Fruit fly (Drosophila melanogaster) whole organism, wandering third instar larva: ENCODE results near the gene CG9727.

Source experiments
- Abd-B ChIP-seq: fragments of >200 bp; optimal IDR thresholded peaks from 2 replicates; lab custom pipeline; 2017; ENCODE audit warnings: missing biosample characterization, missing genetic modification characterization
- CG32264 ChIP-seq: fragments of 200-800 bp; sonication (Bioruptor generic); optimal IDR thresholded peaks from 2 replicates; lab custom pipeline; 2016; ENCODE audit warnings: missing biosample characterization, missing genetic modification characterization
- CG9705 ChIP-seq: fragments of 200-800 bp; sonication (Bioruptor generic); optimal IDR thresholded peaks from 2 replicates; lab custom pipeline; 2018; ENCODE audit warnings: missing biosample characterization, mild to moderate bottlenecking, missing genetic modification characterization
- CrebA ChIP-seq: fragments of 200-800 bp; sonication (Bioruptor generic); optimal IDR thresholded peaks from 2 replicates; lab custom pipeline; 2016; ENCODE audit warnings: missing biosample characterization, mild to moderate bottlenecking, missing genetic modification characterization, borderline replicate concordance
- Dfd ChIP-seq: fragments of >200 bp; optimal IDR thresholded peaks from 2 replicates; lab custom pipeline; 2017; ENCODE audit warnings: missing biosample characterization, missing genetic modification characterization
- Dif ChIP-seq: fragments of 200-275, 200-300 bp; sonication (Bioruptor generic); optimal IDR thresholded peaks from 2 replicates; lab custom pipeline; 2018; ENCODE audit warnings: missing biosample characterization, missing genetic modification characterization; ENCODE audit not compliant: partially characterized antibody
- GATAd ChIP-seq: sonication (Bioruptor generic); optimal IDR thresholded peaks from 2 replicates; lab custom pipeline; 2016; ENCODE audit warnings: missing biosample characterization, missing genetic modification characterization
- HLH106 ChIP-seq: fragments of 200-800 bp; optimal IDR thresholded peaks from 3 replicates; lab custom pipeline; 2019; ENCODE audit warnings: missing biosample characterization, mild to moderate bottlenecking, missing genetic modification characterization, moderate library complexity
- Hnf4 ChIP-seq: fragments of 200-800 bp; sonication (Bioruptor generic); optimal IDR thresholded peaks from 2 replicates; lab custom pipeline; 2016; ENCODE audit warnings: missing biosample characterization, mild to moderate bottlenecking, missing genetic modification characterization
- Hr78 ChIP-seq: fragments of >200 bp; optimal IDR thresholded peaks from 2 replicates; lab custom pipeline; 2017; ENCODE audit warnings: missing biosample characterization, missing genetic modification characterization
- Hr83 ChIP-seq: fragments of 200-300 bp; sonication (Bioruptor generic); optimal IDR thresholded peaks from 2 replicates; lab custom pipeline; 2016; ENCODE audit warnings: missing biosample characterization, mild to moderate bottlenecking, missing genetic modification characterization, moderate library complexity; ENCODE audit not compliant: poor library complexity, severe bottlenecking
- Jra ChIP-seq: sonication (Bioruptor generic); optimal IDR thresholded peaks from 2 replicates; lab custom pipeline; 2016; ENCODE audit warnings: missing biosample characterization, missing genetic modification characterization
- Mio ChIP-seq: sonication (Bioruptor generic); optimal IDR thresholded peaks from 2 replicates; lab custom pipeline; 2016; ENCODE audit warnings: missing biosample characterization, missing genetic modification characterization
- Myc ChIP-seq: fragments of >200 bp; optimal IDR thresholded peaks from 2 replicates; lab custom pipeline; 2017
- N ChIP-seq: fragments of >200 bp; optimal IDR thresholded peaks from 2 replicates; lab custom pipeline; 2018; ENCODE audit warnings: missing biosample characterization, missing external identifiers, missing genetic modification characterization
- OdsH ChIP-seq: fragments of 200-800 bp; sonication (Bioruptor generic); optimal IDR thresholded peaks from 2 replicates; lab custom pipeline; 2016; ENCODE audit warnings: missing biosample characterization, mild to moderate bottlenecking, missing genetic modification characterization
- Rel ChIP-seq, 2 experiments: fragments of 200-800 bp; sonication (Bioruptor generic) in 1 of 2; optimal IDR thresholded peaks; 2 replicates in 1 of 2; 3 replicates in 1 of 2; lab custom pipeline; 2016 to 2019; ENCODE audit warnings: mild to moderate bottlenecking in 2 of 2, missing biosample characterization in 2 of 2, missing genetic modification characterization in 2 of 2, moderate library complexity in 1 of 2
- Sp1 ChIP-seq: fragments of 200-800 bp; sonication (Bioruptor generic); optimal IDR thresholded peaks from 3 replicates; lab custom pipeline; 2019; ENCODE audit warnings: missing biosample characterization, mild to moderate bottlenecking, missing genetic modification characterization, moderate library complexity
- Vsx2 ChIP-seq: fragments of 200-300, 225-300 bp; sonication (Bioruptor generic); optimal IDR thresholded peaks from 2 replicates; lab custom pipeline; 2018; ENCODE audit warnings: missing biosample characterization, missing genetic modification characterization; ENCODE audit not compliant: partially characterized antibody
- br ChIP-seq: fragments of 200-800 bp; sonication (Bioruptor generic); optimal IDR thresholded peaks from 2 replicates; lab custom pipeline; 2016; ENCODE audit warnings: missing biosample characterization, missing genetic modification characterization
- brk ChIP-seq: fragments of 200-800 bp; sonication (Bioruptor generic); optimal IDR thresholded peaks from 2 replicates; lab custom pipeline; 2016; ENCODE audit warnings: missing biosample characterization, mild to moderate bottlenecking, missing genetic modification characterization
- dl ChIP-seq, 2 experiments: fragments of 175-275, 200-275 bp in 1 of 2; fragments of 200-275 bp in 1 of 2; sonication (Bioruptor generic); optimal IDR thresholded peaks; lab custom pipeline; 2018; ENCODE audit warnings: mild to moderate bottlenecking in 2 of 2, missing biosample characterization in 2 of 2, missing genetic modification characterization in 2 of 2, moderate library complexity in 2 of 2; ENCODE audit not compliant: partially characterized antibody in 2 of 2, insufficient read depth in 1 of 2
- dmrt93B ChIP-seq: fragments of 200-800 bp; sonication (Bioruptor generic); optimal IDR thresholded peaks from 2 replicates; lab custom pipeline; 2018; ENCODE audit warnings: missing biosample characterization, mild to moderate bottlenecking, missing genetic modification characterization
- dsf ChIP-seq: sonication (Bioruptor generic); optimal IDR thresholded peaks from 2 replicates; lab custom pipeline; 2016; ENCODE audit warnings: missing biosample characterization, missing genetic modification characterization, borderline replicate concordance
- ey ChIP-seq: fragments of 200-800 bp; sonication (Bioruptor generic); optimal IDR thresholded peaks from 2 replicates; lab custom pipeline; 2016; ENCODE audit warnings: missing biosample characterization, missing genetic modification characterization
- foxo ChIP-seq, 2 experiments: fragments of 200-800 bp; sonication (Bioruptor generic); optimal IDR thresholded peaks; 2 replicates in 1 of 2; 3 replicates in 1 of 2; lab custom pipeline; 2016 to 2017; ENCODE audit warnings: missing biosample characterization in 2 of 2, missing genetic modification characterization in 2 of 2
- fru ChIP-seq: fragments of 200-800 bp; sonication (Bioruptor generic); optimal IDR thresholded peaks from 3 replicates; lab custom pipeline; 2016; ENCODE audit warnings: missing biosample characterization, mild to moderate bottlenecking, missing genetic modification characterization
- h ChIP-seq: fragments of 200-800 bp; sonication (Bioruptor generic); optimal IDR thresholded peaks from 3 replicates; lab custom pipeline; 2016; ENCODE audit warnings: missing biosample characterization, mild to moderate bottlenecking, missing genetic modification characterization
- jim ChIP-seq: fragments of 175-275, 200-325 bp; sonication (Bioruptor generic); optimal IDR thresholded peaks from 2 replicates; lab custom pipeline; 2016; ENCODE audit warnings: missing biosample characterization, mild to moderate bottlenecking, missing genetic modification characterization
- lola ChIP-seq: fragments of >200 bp; optimal IDR thresholded peaks from 2 replicates; lab custom pipeline; 2017; ENCODE audit warnings: missing biosample characterization, missing genetic modification characterization
- pan ChIP-seq: fragments of >200 bp; optimal IDR thresholded peaks from 2 replicates; lab custom pipeline; 2017
- psq ChIP-seq: fragments of 200-800 bp; sonication (Bioruptor generic); optimal IDR thresholded peaks from 3 replicates; lab custom pipeline; 2017; ENCODE audit warnings: missing biosample characterization, mild to moderate bottlenecking, missing genetic modification characterization, moderate library complexity
- rgr ChIP-seq: fragments of 200-800 bp; sonication (Bioruptor generic); optimal IDR thresholded peaks from 3 replicates; lab custom pipeline; 2016; ENCODE audit warnings: missing biosample characterization, mild to moderate bottlenecking, missing genetic modification characterization
- sage ChIP-seq: fragments of 200-800 bp; sonication (Bioruptor generic); optimal IDR thresholded peaks from 2 replicates; lab custom pipeline; 2016; ENCODE audit warnings: missing biosample characterization, mild to moderate bottlenecking, missing genetic modification characterization
- sv ChIP-seq: fragments of 200-800 bp; sonication (Bioruptor generic); optimal IDR thresholded peaks from 3 replicates; lab custom pipeline; 2016; ENCODE audit warnings: missing biosample characterization, missing genetic modification characterization
- tai ChIP-seq: sonication (Bioruptor generic); optimal IDR thresholded peaks from 2 replicates; lab custom pipeline; 2016; ENCODE audit warnings: missing biosample characterization, missing genetic modification characterization
- usp ChIP-seq: fragments of >200 bp; optimal IDR thresholded peaks from 2 replicates; lab custom pipeline; 2017; ENCODE audit warnings: missing biosample characterization, missing genetic modification characterization
- woc ChIP-seq: sonication (Bioruptor generic); optimal IDR thresholded peaks from 2 replicates; lab custom pipeline; 2016; ENCODE audit warnings: missing biosample characterization, mild to moderate bottlenecking, missing genetic modification characterization

CG9727 gene

DNA sequence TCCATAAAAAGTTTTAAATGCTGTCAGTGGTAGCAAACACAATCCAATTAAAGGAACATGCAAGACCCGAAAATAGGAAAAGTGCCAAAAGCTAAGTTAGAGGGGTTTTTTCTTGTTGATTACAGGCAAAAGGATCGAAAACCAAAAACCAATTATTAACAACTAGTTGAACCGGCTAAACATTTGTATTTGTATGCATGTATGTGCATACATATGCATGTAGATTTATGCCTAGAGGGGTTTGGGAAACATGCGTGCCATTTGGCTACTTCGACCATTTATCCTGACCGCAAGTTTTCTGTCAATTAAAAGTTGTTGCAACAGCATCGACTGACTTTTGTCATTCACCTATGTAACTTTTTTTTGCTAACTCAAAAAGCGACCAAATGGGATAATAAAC lies 48.0 kb downstream of the CG9727 start:
- no peak for TF ChIP-seq CG9705
- TF ChIP-seq HLH106 (tag; lab: Kevin White, UChicago): no peak
- TF ChIP-seq Dif (GFP tag; lab: Kevin White, UChicago): no peak
- TF ChIP-seq Hnf4 (GFP tag; lab: Kevin White, UChicago): no peak
- TF ChIP-seq foxo (GFP tag; optimal IDR thresholded peaks at IDR 0.05; lab: Kevin White, UChicago): no peak

DNA sequence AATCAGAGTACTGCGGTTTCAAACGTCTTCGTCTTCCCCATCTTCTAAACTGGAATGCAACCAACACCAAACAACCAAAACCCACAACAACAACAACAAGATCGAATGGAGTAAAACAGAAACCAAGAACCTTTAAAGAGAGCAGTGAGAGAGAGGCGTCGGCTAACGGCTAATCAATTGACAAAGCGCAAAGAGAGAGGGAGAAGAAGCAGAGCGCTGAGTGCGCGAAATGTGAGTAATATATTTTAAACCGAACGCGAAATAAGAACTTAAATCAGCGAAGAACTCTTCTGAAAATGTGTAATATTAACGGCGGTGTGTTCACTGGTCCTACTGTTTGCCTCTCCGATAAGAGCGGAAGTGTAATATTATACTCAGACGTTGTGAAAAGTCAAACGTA lies 48.9 kb downstream of the CG9727 start:
- no peak for TF ChIP-seq sage
- no peak for TF ChIP-seq Myc
- no peak for TF ChIP-seq tai (GFP tag; lab: Kevin White, UChicago)
- TF ChIP-seq br (GFP tag; lab: Kevin White, UChicago): no peak
- peak; percentile 42 for TF ChIP-seq CrebA (GFP tag; lab: Kevin White, UChicago)
- no peak for TF ChIP-seq brk (GFP tag; lab: Kevin White, UChicago)
- peak; percentile 61 for TF ChIP-seq Dif (GFP tag; lab: Kevin White, UChicago)
- TF ChIP-seq Vsx2 (GFP tag; lab: Kevin White, UChicago): peak; percentile 29
- TF ChIP-seq pan (lab: Kevin White, UChicago): no peak
- TF ChIP-seq Hr83 (GFP tag; lab: Kevin White, UChicago): no peak
- TF ChIP-seq Mio (GFP tag; lab: Kevin White, UChicago): no peak
- no peak for TF ChIP-seq usp (GFP tag; lab: Kevin White, UChicago)
- no peak for TF ChIP-seq Hr78 (GFP tag; lab: Kevin White, UChicago)
- TF ChIP-seq Hnf4 (GFP tag; lab: Kevin White, UChicago): no peak

dm6 chr3R:6406566-6407098 lies 49.8 kb downstream of the CG9727 start, which contains the start of gene gpp:
Gene gpp, plus strand, starts transcription at chr3R:6406855.
- TF ChIP-seq CG9705: no peak
- TF ChIP-seq CG32264: no peak
- no peak for TF ChIP-seq HLH106 (tag; lab: Kevin White, UChicago)
- no peak for TF ChIP-seq dl (GFP tag; optimal IDR thresholded peaks at IDR 0.05; lab: Kevin White, UChicago; ENCODE audit: insufficient read depth in 1 of 2, partially characterized antibody in 2 of 2)
- peak; percentile 14 for TF ChIP-seq Dfd (GFP tag; lab: Kevin White, UChicago)
- no peak for TF ChIP-seq foxo (GFP tag; optimal IDR thresholded peaks at IDR 0.05; lab: Kevin White, UChicago)
- peak; percentile 20 for TF ChIP-seq sv (GFP tag; lab: Kevin White, UChicago)
- no peak for TF ChIP-seq Rel (GFP tag; optimal IDR thresholded peaks at IDR 0.05; lab: Kevin White, UChicago)
- peak; percentile 34 for TF ChIP-seq Rel (tag; optimal IDR thresholded peaks at IDR 0.05; lab: Kevin White, UChicago)
- TF ChIP-seq CrebA (GFP tag; lab: Kevin White, UChicago): no peak
- no peak for TF ChIP-seq dmrt93B (GFP tag; lab: Kevin White, UChicago)
- TF ChIP-seq OdsH (GFP tag; lab: Kevin White, UChicago): no peak
- no peak for TF ChIP-seq Hr78 (GFP tag; lab: Kevin White, UChicago)
- peak; percentile 5 for TF ChIP-seq Dif (GFP tag; lab: Kevin White, UChicago)
- TF ChIP-seq Jra (GFP tag; lab: Kevin White, UChicago): no peak
- peak; percentile 22 for TF ChIP-seq woc
- TF ChIP-seq h: no peak
- TF ChIP-seq lola (GFP tag; lab: Kevin White, UChicago): no peak
- TF ChIP-seq jim (GFP tag; lab: Kevin White, UChicago): no peak
- no peak for TF ChIP-seq GATAd
- no peak for TF ChIP-seq fru (GFP tag; lab: Kevin White, UChicago)
- TF ChIP-seq psq (GFP tag; lab: Kevin White, UChicago): peak; percentile 99
- TF ChIP-seq brk (GFP tag; lab: Kevin White, UChicago): peak; percentile 19
- TF ChIP-seq br (GFP tag; lab: Kevin White, UChicago): no peak
- TF ChIP-seq N (GFP tag; lab: Kevin White, UChicago): no peak
- TF ChIP-seq Mio (GFP tag; lab: Kevin White, UChicago): no peak
- no peak for TF ChIP-seq dsf (GFP tag; lab: Kevin White, UChicago)
- TF ChIP-seq Hnf4 (GFP tag; lab: Kevin White, UChicago): no peak
- no peak for TF ChIP-seq usp (GFP tag; lab: Kevin White, UChicago)
- no peak for TF ChIP-seq sage
- no peak for TF ChIP-seq ey (GFP tag; lab: Kevin White, UChicago)
- TF ChIP-seq Vsx2 (GFP tag; lab: Kevin White, UChicago): peak; percentile 16
- no peak for TF ChIP-seq Myc
- peak; percentile 42 for TF ChIP-seq Sp1 (GFP tag; lab: Kevin White, UChicago)
- TF ChIP-seq Abd-B (GFP tag; lab: Kevin White, UChicago): no peak
- peak; percentile 32 for TF ChIP-seq Hr83 (GFP tag; lab: Kevin White, UChicago)
- no peak for TF ChIP-seq pan (lab: Kevin White, UChicago)
- peak; percentile 7 for TF ChIP-seq rgr
- TF ChIP-seq tai (GFP tag; lab: Kevin White, UChicago): no peak
